Worm (Caenorhabditis elegans) whole organism, L4/young adult: ENCODE measurements around the gene str-7.

Source experiments
- dao-5 ChIP-seq: sonication (generic microtip); optimal IDR thresholded peaks from 2 replicates; lab custom pipeline; 2016; ENCODE audit warnings: missing genotype, missing genetic modification characterization, moderate library complexity, missing compliant biosample characterization
- him-1 ChIP-seq: sonication (generic microtip); optimal IDR thresholded peaks from 2 replicates; lab custom pipeline; 2016; ENCODE audit warnings: missing genotype, missing genetic modification reagents, missing genetic modification characterization, missing compliant biosample characterization

DNA sequence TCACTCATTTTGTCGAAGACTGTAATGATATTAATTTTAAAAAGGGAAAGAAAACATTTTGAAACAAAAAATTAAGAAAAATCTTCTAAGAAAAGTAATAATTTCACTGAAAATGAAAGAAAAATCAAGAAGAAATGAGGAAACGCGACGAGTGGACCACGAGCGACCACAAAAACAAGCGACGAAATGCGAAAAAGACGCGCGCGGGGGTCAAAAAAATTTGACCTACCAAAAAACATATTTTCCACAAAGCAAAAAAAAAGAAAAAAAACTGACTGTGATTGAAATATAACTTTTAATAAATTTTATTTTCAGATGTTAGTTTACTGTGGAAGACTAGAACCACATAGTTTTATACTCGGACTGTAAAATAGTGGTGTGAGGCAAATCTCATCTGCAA, 40.5 kb downstream of the str-7 start, which contains the start of gene F14H3.6:
- TF ChIP-seq dao-5 (tag; lab: Kevin White, UChicago) = no peak
- TF ChIP-seq him-1 (tag; lab: Kevin White, UChicago) = no peak
